Worm (Caenorhabditis elegans): ENCODE measurements around the gene F10D2.10.

Gene F10D2.10

DNA sequence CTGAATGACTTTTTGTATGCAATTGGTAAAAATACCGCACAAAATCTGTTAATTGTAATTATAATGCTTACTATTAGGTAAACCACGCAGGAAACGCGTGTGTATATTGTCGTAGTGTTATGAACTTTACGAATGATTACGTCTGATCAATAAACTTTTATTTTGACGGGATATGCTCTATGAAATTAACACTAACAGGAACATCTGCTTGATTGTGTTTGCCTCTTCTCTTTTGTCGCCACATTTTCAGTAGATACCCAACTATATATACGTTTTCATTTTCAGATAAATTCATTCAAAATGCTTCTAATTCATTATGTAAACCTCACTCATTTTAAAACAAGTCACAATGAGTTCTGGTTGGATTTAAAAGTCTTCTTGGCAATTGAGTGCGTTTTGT is 23.7 kb downstream of the F10D2.10 start, which contains the start of gene sre-10:
Gene sre-10 (plus strand): TSS at position 301 of the 400 bp plus-strand sequence.
- TF ChIP-seq Y116A8C.19 (tag; optimal IDR thresholded peaks at IDR 0.05; ENCODE audit: borderline replicate concordance) (no peak), fos-1 (tag; optimal IDR thresholded peaks at IDR 0.05) (no peak), fkh-10 (GFP tag; optimal IDR thresholded peaks at IDR 0.05) (no peak), tlp-1 (tag; optimal IDR thresholded peaks at IDR 0.05) (no peak), C34B4.2 (tag; optimal IDR thresholded peaks at IDR 0.05) (no peak), tbx-2 (tag; optimal IDR thresholded peaks at IDR 0.05) (no peak), mef-2 (tag; optimal IDR thresholded peaks at IDR 0.05) (no peak), efl-3 (GFP tag; optimal IDR thresholded peaks at IDR 0.05) (no peak), fkh-4 (tag; optimal IDR thresholded peaks at IDR 0.05; ENCODE audit: borderline replicate concordance) (no peak), dpl-1 (GFP tag; optimal IDR thresholded peaks at IDR 0.05) (no peak), sup-37 (GFP tag; optimal IDR thresholded peaks at IDR 0.05) (no peak), fkh-8 (tag; optimal IDR thresholded peaks at IDR 0.05) (no peak), nhr-19 (GFP tag; conservative IDR thresholded peaks at IDR 0.05) (no peak), ztf-11 (tag; optimal IDR thresholded peaks at IDR 0.05) (no peak), ceh-90 (tag; optimal IDR thresholded peaks at IDR 0.05) (no peak), egl-13 (tag; optimal IDR thresholded peaks at IDR 0.05) (no peak), ceh-63 (GFP tag; optimal IDR thresholded peaks at IDR 0.05) (no peak), jun-1 (tag; optimal IDR thresholded peaks at IDR 0.05) (no peak), snpc-4 (tag; optimal IDR thresholded peaks at IDR 0.05) (no peak)

DNA sequence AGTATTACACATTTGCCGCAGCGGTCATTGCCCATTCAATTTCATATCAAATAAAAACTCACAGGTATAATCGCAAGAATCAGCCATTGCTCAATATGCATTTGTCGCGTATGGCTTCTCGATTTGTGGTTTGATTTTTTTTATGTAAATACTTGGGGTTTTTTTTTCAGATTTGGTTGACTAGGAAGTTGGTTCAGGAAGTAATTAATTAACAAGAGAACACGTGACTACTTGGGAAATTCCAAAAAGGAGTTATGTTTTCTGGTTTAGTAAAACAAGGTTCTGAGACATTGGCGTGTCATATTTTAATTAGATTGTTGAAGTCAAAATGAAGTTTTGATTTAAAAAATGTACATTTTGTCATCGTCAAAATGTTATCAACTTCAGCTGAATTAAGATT is 25.0 kb downstream of the F10D2.10 start, which contains the start of gene srx-36:
Gene srx-36 (minus strand): TSS at position 101 of the 400 bp plus-strand sequence.
- no peak for TF ChIP-seq aha-1 (tag; optimal IDR thresholded peaks at IDR 0.05)
- no peak for TF ChIP-seq fos-1 (tag; optimal IDR thresholded peaks at IDR 0.05)
- no peak for TF ChIP-seq lin-15B (tag; optimal IDR thresholded peaks at IDR 0.05)
- no peak for TF ChIP-seq mef-2 (tag; optimal IDR thresholded peaks at IDR 0.05)
- no peak for TF ChIP-seq unc-30 (tag; optimal IDR thresholded peaks at IDR 0.05)
- no peak for TF ChIP-seq C04F5.9 (tag; optimal IDR thresholded peaks at IDR 0.05)
- TF ChIP-seq grh-1 (GFP tag; IDR thresholded peaks at IDR 0.05), result no peak
- no peak for TF ChIP-seq rnt-1 (tag; optimal IDR thresholded peaks at IDR 0.05)
- no peak for TF ChIP-seq ceh-82 (tag; optimal IDR thresholded peaks at IDR 0.05)
- no peak for TF ChIP-seq egl-27 (tag; optimal IDR thresholded peaks at IDR 0.05)
- TF ChIP-seq jun-1 (tag; optimal IDR thresholded peaks at IDR 0.05), result no peak
- no peak for TF ChIP-seq lin-39 (tag; optimal IDR thresholded peaks at IDR 0.05)
- TF ChIP-seq F16B12.6 (tag; optimal IDR thresholded peaks at IDR 0.05), result no peak
- no peak for TF ChIP-seq zag-1 (tag; optimal IDR thresholded peaks at IDR 0.05)
- no peak for TF ChIP-seq mab-9 (GFP tag; IDR thresholded peaks at IDR 0.05)
- no peak for TF ChIP-seq lsy-2 (tag; optimal IDR thresholded peaks at IDR 0.05)
- no peak for TF ChIP-seq unc-86 (tag; optimal IDR thresholded peaks at IDR 0.05)

DNA sequence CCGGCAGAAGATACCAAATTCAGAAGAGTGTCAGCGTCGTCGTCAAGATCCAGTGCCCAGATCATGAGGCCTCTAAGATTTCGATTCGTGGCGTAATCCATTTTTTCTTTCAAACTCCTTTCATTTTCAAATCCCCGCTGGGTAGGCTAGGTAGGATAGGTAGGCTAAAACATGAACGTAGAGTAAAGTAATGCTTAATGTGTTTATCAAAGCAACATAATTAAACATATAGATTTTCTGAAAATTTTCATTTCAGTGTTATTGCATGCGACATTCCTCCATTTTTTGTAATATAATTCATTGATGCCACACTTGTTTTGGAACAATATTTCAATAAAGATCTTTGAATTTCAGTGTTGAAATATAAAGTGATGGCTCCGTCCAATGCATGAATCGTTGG is 26.5 kb downstream of the F10D2.10 start, which contains the start of gene T01C4.8:
Gene T01C4.8 (minus strand): TSS at position 101 of the 400 bp plus-strand sequence.
- TF ChIP-seq efl-1 (optimal IDR thresholded peaks at IDR 0.05), result no peak
- peak in 1 of 2 experiments; percentile 13 for TF ChIP-seq efl-1 (GFP tag; optimal IDR thresholded peaks at IDR 0.05 in 1 of 2)
- TF ChIP-seq nhr-71 (tag; optimal IDR thresholded peaks at IDR 0.05), result no peak

DNA sequence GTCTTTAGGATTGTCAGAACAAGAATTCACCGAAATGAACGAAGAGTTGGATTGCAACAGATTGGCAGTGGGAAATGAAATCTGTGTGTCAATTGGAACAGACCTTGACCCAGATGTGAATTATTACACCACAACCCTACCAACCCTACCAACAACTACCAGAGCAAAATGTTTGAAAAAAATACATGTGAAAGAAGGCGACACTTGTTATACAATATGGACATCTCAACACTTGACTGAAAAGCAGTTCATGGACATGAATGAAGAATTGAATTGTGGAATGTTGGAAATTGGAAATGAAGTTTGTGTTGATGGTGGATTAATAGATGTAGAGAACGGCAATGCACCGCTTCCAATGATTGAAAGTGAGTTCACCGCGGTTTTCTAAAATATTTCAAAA is 32.0 kb downstream of the F10D2.10 start:
- no peak for TF ChIP-seq C34B4.2 (tag; optimal IDR thresholded peaks at IDR 0.05)
- TF ChIP-seq lin-13 (GFP tag; optimal IDR thresholded peaks at IDR 0.05), result no peak
- TF ChIP-seq zip-4 (GFP tag; optimal IDR thresholded peaks at IDR 0.05), result no peak
- no peak for TF ChIP-seq hlh-17 (GFP tag; optimal IDR thresholded peaks at IDR 0.05; ENCODE audit: borderline replicate concordance)
- no peak for TF ChIP-seq efl-3 (GFP tag; optimal IDR thresholded peaks at IDR 0.05)
- TF ChIP-seq ztf-11 (tag; optimal IDR thresholded peaks at IDR 0.05), result no peak
- TF ChIP-seq ceh-82 (tag; optimal IDR thresholded peaks at IDR 0.05), result no peak
- no peak for TF ChIP-seq lir-3 (tag; optimal IDR thresholded peaks at IDR 0.05; ENCODE audit: poor library complexity)

Data from whole organism, L1 larva.